Fruit fly (Drosophila melanogaster): ENCODE results near the gene CG31274.
A peak's percentile ranks its signal among the peaks of the same experiment; 100 is the strongest.

CG31274 gene

DNA sequence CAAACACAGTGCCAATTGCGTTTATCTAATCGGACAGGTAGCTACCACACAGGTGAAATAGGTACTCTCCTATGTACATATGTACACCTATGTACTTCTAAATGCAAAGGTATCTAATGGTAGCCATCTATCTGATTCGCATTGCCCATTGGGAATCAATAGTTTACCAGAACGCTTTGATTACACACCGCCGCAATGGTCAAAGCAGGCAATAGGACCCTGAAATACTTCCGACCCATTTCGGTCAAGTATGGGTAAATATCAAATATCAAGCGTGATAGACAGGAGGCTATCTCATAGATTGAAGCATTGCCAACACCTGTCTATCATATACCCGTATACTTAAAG lies 15.8 kb downstream of the CG31274 start:
- TF ChIP-seq mirr (GFP tag; optimal IDR thresholded peaks at IDR 0.05) = peak; percentile 93
- TF ChIP-seq h (optimal IDR thresholded peaks at IDR 0.05) = no peak
- no peak for TF ChIP-seq CG12236 (GFP tag; optimal IDR thresholded peaks at IDR 0.05)
- TF ChIP-seq GATAe (GFP tag; conservative IDR thresholded peaks at IDR 0.05) = 0 out of 2 replicates have a peak, but pooled peaks have one; percentile 13
- peak; percentile 65 for TF ChIP-seq Elba2 (GFP tag; optimal IDR thresholded peaks at IDR 0.05)
- no peak for TF ChIP-seq chinmo (GFP tag; IDR thresholded peaks at IDR 0.05; ENCODE audit: partially characterized antibody)
- TF ChIP-seq grn (GFP tag; optimal IDR thresholded peaks at IDR 0.05) = peak; percentile 53
- TF ChIP-seq CG12942 (GFP tag; optimal IDR thresholded peaks at IDR 0.05) = no peak

DNA sequence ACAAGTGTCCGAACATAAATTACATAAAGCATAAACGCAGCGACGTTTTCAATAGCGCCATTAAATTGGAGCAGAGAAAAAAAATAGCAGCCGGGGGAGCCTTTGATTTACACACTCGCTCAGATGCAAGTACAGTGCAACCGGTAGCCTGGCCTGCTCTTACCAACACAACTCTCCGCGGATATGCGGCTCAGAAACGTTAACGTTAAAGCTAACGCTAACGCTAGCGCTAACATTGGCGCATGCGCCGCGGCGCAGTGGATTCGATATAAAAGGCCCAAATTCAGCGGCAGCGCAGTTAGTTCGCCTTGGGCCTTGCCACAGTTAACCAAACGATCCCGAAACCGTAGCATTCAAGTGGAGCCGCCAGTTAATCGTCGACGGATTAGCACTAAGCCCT lies 21.5 kb downstream of the CG31274 start, which contains the start of gene Pxd:
Pxd (plus strand) TSS at position 301 of the 400 bp plus-strand sequence.
- peak; percentile 8 for TF ChIP-seq ewg (GFP tag; optimal IDR thresholded peaks at IDR 0.05)
- no peak for TF ChIP-seq CG3995 (GFP tag; optimal IDR thresholded peaks at IDR 0.05)
- no peak for TF ChIP-seq vfl (GFP tag; optimal IDR thresholded peaks at IDR 0.05)

DNA sequence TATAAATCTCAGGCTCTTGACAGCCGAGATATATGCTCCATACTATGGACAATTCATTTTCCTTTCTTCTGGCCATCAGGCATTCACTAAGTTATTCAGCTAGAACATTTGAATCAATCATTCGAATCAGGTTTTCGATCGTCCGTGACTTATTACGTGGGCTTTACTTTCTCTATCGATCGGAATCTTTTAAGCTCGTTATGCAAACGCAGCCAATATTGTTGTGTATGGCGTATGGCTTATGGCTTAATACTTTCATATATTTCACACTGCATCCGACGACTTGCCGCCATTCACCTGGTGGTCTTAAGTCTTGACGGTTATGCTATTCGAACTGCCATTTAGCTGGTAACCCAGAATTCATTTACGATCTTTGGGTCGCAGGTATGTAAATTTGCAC lies 23.4 kb downstream of the CG31274 start:
- TF ChIP-seq CG8388 (GFP tag; optimal IDR thresholded peaks at IDR 0.05) (no peak), oc (tag; optimal IDR thresholded peaks at IDR 0.05) (peak; percentile 71), Blimp-1 (GFP tag; optimal IDR thresholded peaks at IDR 0.05) (peak; percentile 64), onecut (GFP tag; IDR thresholded peaks at IDR 0.05) (peak; percentile 37), Dfd (GFP tag; optimal IDR thresholded peaks at IDR 0.05) (no peak)

DNA sequence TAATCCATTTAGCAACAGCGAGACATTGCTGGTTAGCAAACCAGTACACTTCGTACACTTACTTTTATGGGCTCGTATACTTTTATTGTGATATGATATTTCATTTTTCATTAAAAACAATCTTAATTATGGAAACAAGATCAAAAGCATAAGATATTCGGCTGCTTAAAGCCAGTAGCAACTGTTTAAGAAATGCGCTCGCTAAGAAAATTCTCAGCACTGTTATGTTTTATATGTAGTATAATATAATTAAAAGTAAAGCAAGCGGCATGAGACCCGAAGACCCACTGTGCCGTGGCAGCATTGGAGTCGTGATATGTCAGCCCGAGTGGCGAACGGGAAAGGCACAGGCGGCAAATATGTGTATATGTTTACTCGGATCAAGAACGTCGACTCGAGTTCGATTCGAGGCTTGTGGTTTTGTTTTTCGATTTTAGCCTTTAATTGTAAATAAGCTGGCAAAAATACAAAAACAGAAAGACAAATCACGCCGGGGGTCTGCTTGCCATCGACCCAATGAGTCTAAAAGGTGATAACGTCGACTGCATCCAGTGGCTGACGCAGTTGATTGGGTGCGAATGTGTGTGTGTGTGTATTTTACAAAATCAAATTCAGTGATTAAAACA lies 26.2 kb downstream of the CG31274 start:
- no peak for TF ChIP-seq dati (GFP tag; IDR thresholded peaks at IDR 0.05)
- peak; percentile 55 for TF ChIP-seq Ets65A (GFP tag)

DNA sequence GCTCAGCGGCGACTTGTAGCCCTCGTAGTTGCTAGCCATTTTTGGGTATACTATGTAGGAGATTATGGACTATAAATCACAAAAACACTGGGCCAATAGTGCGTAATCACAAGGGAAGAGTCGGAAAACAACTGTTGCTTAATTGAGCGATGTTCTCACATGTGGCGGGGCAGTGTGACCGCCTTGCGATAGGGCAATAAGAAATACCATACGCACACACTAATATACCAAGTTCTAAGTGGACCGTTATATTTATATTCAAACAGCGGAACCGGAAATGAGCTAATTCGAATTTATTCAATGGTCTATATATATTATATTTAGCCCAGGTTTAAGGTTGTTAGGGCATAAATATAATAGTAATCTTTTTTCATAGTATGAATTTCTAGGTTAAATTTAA lies 28.1 kb downstream of the CG31274 start, which contains the start of gene Adsl:
Adsl (minus strand) TSS at position 165 of the 400 bp plus-strand sequence.
- TF ChIP-seq bbx (GFP tag; IDR thresholded peaks at IDR 0.05; ENCODE audit: partially characterized antibody) = peak; percentile 25; the same call in 1 of the 2 replicates
- TF ChIP-seq pzg (GFP tag; optimal IDR thresholded peaks at IDR 0.05) = peak; percentile 66
- no peak for TF ChIP-seq br (optimal IDR thresholded peaks at IDR 0.05)
- TF ChIP-seq ac (GFP tag; optimal IDR thresholded peaks at IDR 0.05) = peak; percentile 73
- TF ChIP-seq ATbp (GFP tag; optimal IDR thresholded peaks at IDR 0.05) = peak; percentile 78
- peak; percentile 88 for TF ChIP-seq MTF-1 (GFP tag; optimal IDR thresholded peaks at IDR 0.05; ENCODE audit: borderline replicate concordance)
- TF ChIP-seq Mrtf (GFP tag; IDR thresholded peaks at IDR 0.05) = no peak
- peak; percentile 84 for TF ChIP-seq CG1603 (tag; optimal IDR thresholded peaks at IDR 0.05)
- no peak for TF ChIP-seq Lpt (GFP tag; optimal IDR thresholded peaks at IDR 0.05)
- no peak for TF ChIP-seq pita (GFP tag; optimal IDR thresholded peaks at IDR 0.05)
- TF ChIP-seq gro (GFP tag; optimal IDR thresholded peaks at IDR 0.05) = no peak
- peak; percentile 81 for TF ChIP-seq CG13775 (GFP tag; optimal IDR thresholded peaks at IDR 0.05)
- peak in 1 of 2 experiments; percentile 26 for TF ChIP-seq chif (GFP tag; optimal IDR thresholded peaks at IDR 0.05)
- TF ChIP-seq E2f1 (GFP tag; IDR thresholded peaks at IDR 0.05) = peak; percentile 21; the same call in 1 of the 2 replicates
- peak; percentile 14 for TF ChIP-seq Hey (tag; optimal IDR thresholded peaks at IDR 0.05)
- TF ChIP-seq CG15011 (GFP tag; optimal IDR thresholded peaks at IDR 0.05) = peak; percentile 57
- peak; percentile 19 for TF ChIP-seq CG13624 (GFP tag; optimal IDR thresholded peaks at IDR 0.05)
- no peak for TF ChIP-seq Dip3 (GFP tag; optimal IDR thresholded peaks at IDR 0.05)
- peak; percentile 8; the same call in 1 of the 2 replicates for TF ChIP-seq NFAT (GFP tag; IDR thresholded peaks at IDR 0.05)
- no peak for TF ChIP-seq sc (optimal IDR thresholded peaks at IDR 0.05)
- peak; percentile 67 for TF ChIP-seq sc (GFP tag; optimal IDR thresholded peaks at IDR 0.05)
- TF ChIP-seq ap (GFP tag; IDR thresholded peaks at IDR 0.05) = no peak
- no peak for TF ChIP-seq CG6175 (GFP tag; IDR thresholded peaks at IDR 0.05)
- peak; percentile 73 for TF ChIP-seq nmo (GFP tag; optimal IDR thresholded peaks at IDR 0.05)
- peak; percentile 67 for TF ChIP-seq Spps (tag; optimal IDR thresholded peaks at IDR 0.05)
- TF ChIP-seq CG8924 (tag; optimal IDR thresholded peaks at IDR 0.05) = peak; percentile 41
- peak; percentile 86 for TF ChIP-seq CrebB (tag; optimal IDR thresholded peaks at IDR 0.05)
- TF ChIP-seq lmd (GFP tag; IDR thresholded peaks at IDR 0.05) = no peak
